Worm (Caenorhabditis elegans) whole organism, midembryonic: Measurements from ENCODE around the gene mrpl-41.

Experiments used
- cog-1 ChIP-seq: sonication (generic microtip); optimal IDR thresholded peaks from 2 replicates; lab custom pipeline; 2016; ENCODE audit warnings: missing genetic modification characterization, missing compliant biosample characterization
- flt-1 ChIP-seq: fragments of 200-800 bp; sonication (Bioruptor generic); IDR thresholded peaks from 2 replicates; pipeline ENCODE4 v1.3.6; 2022; ENCODE audit warnings: missing genetic modification characterization, missing compliant biosample characterization
- klf-2 ChIP-seq: fragments of 200-800 bp; sonication (Bioruptor generic); conservative IDR thresholded peaks from 2 replicates; pipeline ENCODE4 v1.3.6; 2022; ENCODE audit warnings: missing genetic modification reagents, missing genetic modification characterization, missing compliant biosample characterization
- med-1 ChIP-seq: sonication (generic microtip); optimal IDR thresholded peaks from 2 replicates; lab custom pipeline; 2017; ENCODE audit warnings: missing genetic modification characterization, mild to moderate bottlenecking, missing compliant biosample characterization, antibody characterized with exemption, missing genetic modification reagents; ENCODE audit not compliant: insufficient read depth
- ref-1 ChIP-seq: fragments of 200-800 bp; sonication (Bioruptor generic); conservative IDR thresholded peaks from 2 replicates; pipeline ENCODE4 v1.3.6; 2022; ENCODE audit warnings: missing genetic modification reagents, missing genetic modification characterization, missing compliant biosample characterization
- tab-1 ChIP-seq: fragments of 200-800 bp; sonication (Bioruptor generic); IDR thresholded peaks from 2 replicates; pipeline ENCODE4 v1.3.6; 2022; ENCODE audit warnings: missing genetic modification characterization, missing compliant biosample characterization
- ztf-29 ChIP-seq: fragments of 200-800 bp; sonication (Bioruptor generic); IDR thresholded peaks from 2 replicates; pipeline ENCODE4 v1.3.6; 2022; ENCODE audit warnings: missing genetic modification reagents, missing genetic modification characterization, missing compliant biosample characterization

DNA sequence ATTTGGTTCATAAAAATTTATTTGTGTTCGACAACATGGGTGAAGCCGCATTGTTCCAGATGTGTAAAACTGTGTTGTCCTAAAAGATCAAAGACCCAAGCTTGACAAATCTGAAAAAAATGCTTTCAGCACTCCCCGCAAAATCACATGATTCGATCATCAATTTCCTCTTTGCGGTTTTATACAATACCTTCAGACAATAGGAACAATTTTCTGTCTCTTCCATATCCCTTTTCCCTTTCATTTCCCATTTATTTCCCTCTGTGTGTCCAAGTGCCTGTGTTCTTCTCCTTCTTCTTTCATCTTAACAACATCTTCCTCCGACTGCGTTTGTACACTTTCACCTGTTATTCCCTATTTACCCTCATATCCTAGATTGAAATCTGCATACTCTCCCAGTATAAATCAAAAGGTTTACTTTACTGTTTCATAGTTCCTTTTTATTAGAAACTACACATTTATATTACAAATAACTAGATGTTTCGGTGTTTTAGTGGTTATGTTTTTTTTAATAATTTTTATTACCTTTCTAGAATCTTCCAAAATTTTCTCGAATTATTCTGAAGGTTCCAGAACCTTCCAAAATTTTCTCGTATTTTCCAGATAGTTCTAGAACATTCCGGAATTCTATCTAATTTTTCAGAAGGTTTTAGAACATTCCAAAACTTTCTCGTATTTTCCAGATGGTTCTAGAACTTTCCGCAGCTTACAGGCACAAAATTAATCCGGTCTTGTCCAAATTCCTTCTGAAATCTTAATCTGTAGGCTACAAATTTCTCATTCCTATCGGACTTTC lies 12.4 kb downstream of the mrpl-41 start, which contains the start of gene K01A2.5:
- no peak for TF ChIP-seq tab-1 (GFP tag; lab: Robert Waterston, UW)
- TF ChIP-seq ztf-29 (GFP tag; lab: Robert Waterston, UW): no peak
- TF ChIP-seq flt-1: no peak
- no peak for TF ChIP-seq klf-2 (GFP tag; lab: Robert Waterston, UW)
- TF ChIP-seq cog-1 (tag; lab: Kevin White, UChicago): peak; percentile 22
- TF ChIP-seq ref-1 (GFP tag; lab: Robert Waterston, UW): no peak
- no peak for TF ChIP-seq med-1 (GFP tag; lab: Kevin White, UChicago)
